Fruit fly (Drosophila melanogaster) whole organism, embryonic: ENCODE results near the gene Mccc1.
A peak's percentile ranks its signal among the peaks of the same experiment; 100 is the strongest.

Source experiments
- Bgb ChIP-seq: fragments of 200-800 bp; sonication (Bioruptor generic); IDR thresholded peaks from 2 replicates; pipeline ENCODE4 v1.3.6; 2022; ENCODE audit warnings: missing biosample characterization, missing genetic modification characterization; ENCODE audit not compliant: partially characterized antibody
- CG10431 ChIP-seq: fragments of 200-800 bp; sonication (Bioruptor generic); optimal IDR thresholded peaks from 3 replicates; lab custom pipeline; 2018; ENCODE audit warnings: missing biosample characterization, mild to moderate bottlenecking, missing genetic modification characterization
- CG10654 ChIP-seq: fragments of 200-800 bp; sonication (Bioruptor generic); optimal IDR thresholded peaks from 2 replicates; lab custom pipeline; 2016; ENCODE audit warnings: missing biosample characterization, missing genetic modification characterization
- CG11560 ChIP-seq: fragments of 200-800 bp; sonication (Bioruptor generic); IDR thresholded peaks from 3 replicates; pipeline ENCODE4 v1.3.6; 2022; ENCODE audit warnings: missing biosample characterization, missing genetic modification characterization
- CG12744 ChIP-seq: fragments of 200-800 bp; sonication (Bioruptor generic); optimal IDR thresholded peaks from 2 replicates; lab custom pipeline; 2016; ENCODE audit warnings: missing biosample characterization, missing genetic modification characterization
- CG12769 ChIP-seq: fragments of 200-800 bp; sonication (Bioruptor generic); optimal IDR thresholded peaks from 2 replicates; lab custom pipeline; 2019; ENCODE audit warnings: missing biosample characterization, mild to moderate bottlenecking, missing genetic modification characterization, moderate library complexity
- CG13424 ChIP-seq: fragments of 200-800 bp; sonication (Bioruptor generic); optimal IDR thresholded peaks from 2 replicates; lab custom pipeline; 2019; ENCODE audit warnings: missing biosample characterization, mild to moderate bottlenecking, missing genetic modification characterization, moderate library complexity
- CG15696 ChIP-seq: fragments of 200-800 bp; sonication (Bioruptor generic); optimal IDR thresholded peaks from 2 replicates; lab custom pipeline; 2019; ENCODE audit warnings: missing biosample characterization, mild to moderate bottlenecking, missing genetic modification characterization, moderate library complexity
- CG17186 ChIP-seq: fragments of 200-800 bp; sonication (Bioruptor generic); optimal IDR thresholded peaks from 3 replicates; lab custom pipeline; 2017; ENCODE audit warnings: missing biosample characterization, missing genetic modification reagents, missing genetic modification characterization
- CG17568 ChIP-seq: fragments of 200-800 bp; sonication (Bioruptor generic); optimal IDR thresholded peaks from 2 replicates; lab custom pipeline; 2018; ENCODE audit warnings: missing biosample characterization, mild to moderate bottlenecking, missing genetic modification characterization, moderate library complexity
- CG17829 ChIP-seq: fragments of 200-800 bp; optimal IDR thresholded peaks from 2 replicates; lab custom pipeline; 2019; ENCODE audit warnings: missing biosample characterization, mild to moderate bottlenecking, missing genetic modification characterization, moderate library complexity
- CG18476 ChIP-seq: fragments of 200-800 bp; sonication (Bioruptor generic); optimal IDR thresholded peaks from 2 replicates; lab custom pipeline; 2016; ENCODE audit warnings: missing biosample characterization, mild to moderate bottlenecking, missing genetic modification characterization
- CG2129 ChIP-seq: fragments of 200-800 bp; sonication (Bioruptor generic); IDR thresholded peaks from 2 replicates; pipeline ENCODE4 v1.3.6; 2022; ENCODE audit warnings: missing biosample characterization, missing genetic modification characterization; ENCODE audit not compliant: partially characterized antibody
- CG2199 ChIP-seq: fragments of 200-800 bp; sonication (Bioruptor generic); IDR thresholded peaks from 3 replicates; pipeline ENCODE4 v1.3.6; 2022; ENCODE audit warnings: missing biosample characterization, missing genetic modification characterization
- CG30403 ChIP-seq: fragments of 200-800 bp; sonication (Bioruptor generic); optimal IDR thresholded peaks from 3 replicates; lab custom pipeline; 2016; ENCODE audit warnings: missing biosample characterization, missing genetic modification characterization
- CG3065 ChIP-seq: fragments of 200-800 bp; sonication (Bioruptor generic); optimal IDR thresholded peaks from 2 replicates; lab custom pipeline; 2016; ENCODE audit warnings: missing biosample characterization, missing genetic modification characterization
- CG32532 ChIP-seq: fragments of 200-800 bp; sonication (Bioruptor generic); IDR thresholded peaks from 2 replicates; pipeline ENCODE4 v1.3.6; 2022; ENCODE audit warnings: missing biosample characterization, missing genetic modification characterization
- CG32772 ChIP-seq: fragments of 200-800 bp; sonication (Bioruptor generic); IDR thresholded peaks from 2 replicates; pipeline ENCODE4 v1.3.6; 2022; ENCODE audit warnings: missing biosample characterization, missing genetic modification characterization
- CG34422 ChIP-seq: fragments of 200-800 bp; sonication (Bioruptor generic); IDR thresholded peaks from 3 replicates; pipeline ENCODE4 v1.3.6; 2022; ENCODE audit warnings: missing biosample characterization, missing genetic modification characterization
- CG3838 ChIP-seq: fragments of 200-800 bp; sonication (Bioruptor generic); optimal IDR thresholded peaks from 3 replicates; lab custom pipeline; 2016; ENCODE audit warnings: missing biosample characterization, missing genetic modification characterization
- CG7372 ChIP-seq: fragments of 200-800 bp; sonication (Bioruptor generic); IDR thresholded peaks from 2 replicates; pipeline ENCODE4 v1.3.6; 2022; ENCODE audit warnings: missing biosample characterization, missing genetic modification characterization
- CG8944 ChIP-seq: fragments of 200-800 bp; sonication (Bioruptor generic); optimal IDR thresholded peaks from 3 replicates; lab custom pipeline; 2016; ENCODE audit warnings: missing biosample characterization, missing genetic modification characterization
- CoRest ChIP-seq: fragments of 200-800 bp; sonication (Bioruptor generic); optimal IDR thresholded peaks from 3 replicates; lab custom pipeline; 2018; ENCODE audit warnings: missing biosample characterization, mild to moderate bottlenecking, missing genetic modification characterization, moderate library complexity
- Dp ChIP-seq: fragments of 200-800 bp; sonication (Bioruptor generic); optimal IDR thresholded peaks from 2 replicates; lab custom pipeline; 2018; ENCODE audit warnings: missing biosample characterization, mild to moderate bottlenecking, missing genetic modification characterization, moderate library complexity
- Hr78 ChIP-seq, 2 experiments: fragments of 200-800 bp in 1 of 2; fragments of >200 bp in 1 of 2; sonication (Bioruptor generic) in 1 of 2; optimal IDR thresholded peaks; 2 replicates each; lab custom pipeline; 2017 to 2019; ENCODE audit warnings: missing biosample characterization in 2 of 2, missing genetic modification characterization in 2 of 2, mild to moderate bottlenecking in 1 of 2, moderate library complexity in 1 of 2
- Hsf ChIP-seq: fragments of 200-800 bp; sonication (Bioruptor generic); optimal IDR thresholded peaks from 3 replicates; lab custom pipeline; 2016; ENCODE audit warnings: missing biosample characterization, missing genetic modification characterization
- Kr ChIP-seq: fragments of 200-800 bp; sonication (Bioruptor generic); optimal IDR thresholded peaks from 2 replicates; lab custom pipeline; 2017; ENCODE audit warnings: missing biosample characterization, mild to moderate bottlenecking, missing genetic modification characterization
- MTF-1 ChIP-seq: fragments of 200-800 bp; sonication (Bioruptor generic); optimal IDR thresholded peaks from 2 replicates; lab custom pipeline; 2018; ENCODE audit warnings: missing biosample characterization, mild to moderate bottlenecking, missing genetic modification characterization, borderline replicate concordance
- Ptx1 ChIP-seq: fragments of 200-800 bp; sonication (Bioruptor generic); IDR thresholded peaks from 2 replicates; pipeline ENCODE4 v1.3.6; 2022; ENCODE audit warnings: missing biosample characterization, missing genetic modification characterization
- Trl ChIP-seq, 3 experiments: fragments of >200 bp in 2 of 3; fragments of 200-800 bp in 1 of 3; sonication (Bioruptor generic) in 1 of 3; optimal IDR thresholded peaks; 2 replicates in 1 of 3; 3 replicates in 2 of 3; lab custom pipeline; 2016 to 2017; ENCODE audit warnings: missing biosample characterization in 1 of 3, missing genetic modification characterization in 1 of 3
- ab ChIP-seq: fragments of 200-800 bp; sonication (Bioruptor generic); optimal IDR thresholded peaks from 2 replicates; lab custom pipeline; 2016; ENCODE audit warnings: missing biosample characterization, missing genetic modification characterization
- ara ChIP-seq: fragments of 200-800 bp; sonication (Bioruptor generic); IDR thresholded peaks from 2 replicates; pipeline ENCODE4 v1.3.6; 2022; ENCODE audit warnings: missing biosample characterization, missing genetic modification characterization
- ase ChIP-seq: fragments of 200-800 bp; sonication (Bioruptor generic); IDR thresholded peaks from 3 replicates; pipeline ENCODE4 v1.3.6; 2022; ENCODE audit warnings: missing biosample characterization, missing genetic modification characterization
- cas ChIP-seq: fragments of 200-800 bp; sonication (Bioruptor generic); IDR thresholded peaks from 2 replicates; pipeline ENCODE4 v1.3.6; 2022; ENCODE audit warnings: missing biosample characterization, missing genetic modification characterization
- corto ChIP-seq: fragments of 200-800 bp; sonication (Bioruptor generic); optimal IDR thresholded peaks from 2 replicates; lab custom pipeline; 2016; ENCODE audit warnings: missing biosample characterization, mild to moderate bottlenecking, missing genetic modification characterization, moderate library complexity
- eve ChIP-seq, 2 experiments: fragments of >200 bp; optimal IDR thresholded peaks; 2 replicates each; lab custom pipeline; 2017; ENCODE audit warnings: missing biosample characterization in 2 of 2, missing genetic modification characterization in 2 of 2
- fd96Cb ChIP-seq: fragments of 200-800 bp; sonication (Bioruptor generic); optimal IDR thresholded peaks from 2 replicates; lab custom pipeline; 2018; ENCODE audit warnings: missing biosample characterization, mild to moderate bottlenecking, missing genetic modification characterization, moderate library complexity
- gt ChIP-seq: fragments of 200-800 bp; sonication (Bioruptor generic); IDR thresholded peaks from 2 replicates; pipeline ENCODE4 v1.3.6; 2022; ENCODE audit warnings: missing biosample characterization, missing genetic modification characterization
- hb ChIP-seq: fragments of 200-800 bp; sonication (Bioruptor generic); IDR thresholded peaks from 3 replicates; pipeline ENCODE4 v1.3.6; 2022; ENCODE audit warnings: missing biosample characterization, missing genetic modification characterization; ENCODE audit not compliant: partially characterized antibody
- her ChIP-seq: fragments of 200-800 bp; sonication (Bioruptor generic); optimal IDR thresholded peaks from 2 replicates; lab custom pipeline; 2016; ENCODE audit warnings: missing biosample characterization, missing genetic modification characterization
- kah ChIP-seq: fragments of 200-800 bp; sonication (Bioruptor generic); optimal IDR thresholded peaks from 2 replicates; lab custom pipeline; 2018; ENCODE audit warnings: missing biosample characterization, mild to moderate bottlenecking, missing genetic modification characterization
- mam ChIP-seq: fragments of 200-800 bp; sonication (Bioruptor generic); optimal IDR thresholded peaks from 3 replicates; lab custom pipeline; 2016; ENCODE audit warnings: missing biosample characterization, missing genetic modification characterization
- row ChIP-seq: fragments of 200-800 bp; sonication (Bioruptor generic); IDR thresholded peaks from 3 replicates; pipeline ENCODE4 v1.3.6; 2022; ENCODE audit warnings: missing biosample characterization, missing genetic modification characterization
- sens ChIP-seq: fragments of 200-800 bp; sonication (Bioruptor generic); peaks from one replicate; lab custom pipeline; 2016; ENCODE audit warnings: missing biosample characterization, missing genetic modification characterization
- slou ChIP-seq: fragments of 200-800 bp; sonication (Bioruptor generic); optimal IDR thresholded peaks from 3 replicates; lab custom pipeline; 2016; ENCODE audit warnings: missing biosample characterization, missing genetic modification characterization
- sqz ChIP-seq: fragments of 200-800 bp; sonication (Bioruptor generic); optimal IDR thresholded peaks from 3 replicates; lab custom pipeline; 2018; ENCODE audit warnings: missing biosample characterization, mild to moderate bottlenecking, missing genetic modification characterization
- tap ChIP-seq: fragments of 200-800 bp; optimal IDR thresholded peaks from 3 replicates; lab custom pipeline; 2019; ENCODE audit warnings: missing biosample characterization, mild to moderate bottlenecking, missing genetic modification characterization, moderate library complexity
- wor ChIP-seq: fragments of 200-800 bp; sonication (Bioruptor generic); IDR thresholded peaks from 2 replicates; pipeline ENCODE4 v1.3.6; 2022; ENCODE audit warnings: missing biosample characterization, missing genetic modification characterization
- yki ChIP-seq: fragments of >200 bp; optimal IDR thresholded peaks from 3 replicates; lab custom pipeline; 2018

The Mccc1 gene

dm6 chr3R:31776583-31777362 lies 16.9 kb downstream of the Mccc1 start, which contains the start of the genes CG2126 and faf (continued):
- TF ChIP-seq wor (peak; percentile 41; the same call in 1 of the 2 replicates), CG10654 (GFP tag; lab: Kevin White, UChicago) (peak; percentile 63), CG8944 (peak; percentile 31), her (GFP tag; lab: Kevin White, UChicago) (peak; percentile 38), CG10431 (peak; percentile 44), slou (GFP tag; lab: Kevin White, UChicago) (peak; percentile 16), CG17568 (GFP tag; lab: Kevin White, UChicago) (no peak), tap (tag; lab: Kevin White, UChicago) (no peak), CG17829 (tag; lab: Kevin White, UChicago) (peak; percentile 89), gt (GFP tag; lab: Robert Waterston, UW) (peak; percentile 31; the same call in 1 of the 2 replicates), cas (GFP tag; lab: Robert Waterston, UW) (peak; percentile 60; the same call in 1 of the 2 replicates), sqz (GFP tag; lab: Kevin White, UChicago) (no peak), CG7372 (GFP tag; lab: Robert Waterston, UW) (peak; percentile 57; the same call in 1 of the 2 replicates), Ptx1 (GFP tag; lab: Robert Waterston, UW) (peak; percentile 84), CG11560 (tag; lab: Robert Waterston, UW) (0 out of 3 replicates have a peak, but pooled peaks have one; percentile 34), CG32532 (GFP tag; lab: Robert Waterston, UW) (peak; percentile 82), CG18476 (GFP tag; lab: Kevin White, UChicago) (peak; percentile 40), fd96Cb (peak; percentile 67), Kr (GFP tag; lab: Kevin White, UChicago) (no peak), CG30403 (GFP tag; lab: Kevin White, UChicago) (peak; percentile 84), CG3065 (GFP tag; lab: Kevin White, UChicago) (peak; percentile 21), CoRest (tag; lab: Kevin White, UChicago) (peak; percentile 86), Dp (GFP tag; lab: Kevin White, UChicago) (peak; percentile 44), Trl (optimal IDR thresholded peaks at IDR 0.05; lab: Kevin White, UChicago) (no peak), Trl (GFP tag; optimal IDR thresholded peaks at IDR 0.05; lab: Kevin White, UChicago) (peak; percentile 49), CG2129 (GFP tag; lab: Robert Waterston, UW) (peak; percentile 16; the same call in 1 of the 2 replicates), kah (GFP tag; lab: Kevin White, UChicago) (peak; percentile 24), MTF-1 (GFP tag; lab: Kevin White, UChicago) (no peak), CG12769 (no peak), ab (no peak), Bgb (GFP tag; lab: Robert Waterston, UW) (peak; percentile 53), yki (lab: Kevin White, UChicago) (no peak), eve (GFP tag; optimal IDR thresholded peaks at IDR 0.05; lab: Kevin White, UChicago) (no peak), CG2199 (GFP tag; lab: Robert Waterston, UW) (no peak), CG13424 (peak; percentile 87), CG3838 (no peak), CG17186 (peak; percentile 44), CG15696 (tag; lab: Kevin White, UChicago) (peak; percentile 73), sens (peak; percentile 83), row (GFP tag; lab: Robert Waterston, UW) (peak; percentile 84), ase (GFP tag; lab: Robert Waterston, UW) (peak; percentile 72; the same call in 1 of the 3 replicates), Hr78 (GFP tag; optimal IDR thresholded peaks at IDR 0.05; lab: Kevin White, UChicago) (no peak), Hsf (peak; percentile 58), ara (GFP tag; lab: Robert Waterston, UW) (peak; percentile 62; the same call in 1 of the 2 replicates), CG12744 (peak; percentile 2), corto (GFP tag; lab: Kevin White, UChicago) (no peak), mam (peak; percentile 74), hb (GFP tag; lab: Robert Waterston, UW) (no peak), CG32772 (peak; percentile 79), CG34422 (GFP tag; lab: Robert Waterston, UW) (peak; percentile 80; the same call in 2 of the 3 replicates)
